Fruit fly (Drosophila melanogaster): Measurements from ENCODE around the gene alpha-Man-Ib.

alpha-Man-Ib gene

DNA sequence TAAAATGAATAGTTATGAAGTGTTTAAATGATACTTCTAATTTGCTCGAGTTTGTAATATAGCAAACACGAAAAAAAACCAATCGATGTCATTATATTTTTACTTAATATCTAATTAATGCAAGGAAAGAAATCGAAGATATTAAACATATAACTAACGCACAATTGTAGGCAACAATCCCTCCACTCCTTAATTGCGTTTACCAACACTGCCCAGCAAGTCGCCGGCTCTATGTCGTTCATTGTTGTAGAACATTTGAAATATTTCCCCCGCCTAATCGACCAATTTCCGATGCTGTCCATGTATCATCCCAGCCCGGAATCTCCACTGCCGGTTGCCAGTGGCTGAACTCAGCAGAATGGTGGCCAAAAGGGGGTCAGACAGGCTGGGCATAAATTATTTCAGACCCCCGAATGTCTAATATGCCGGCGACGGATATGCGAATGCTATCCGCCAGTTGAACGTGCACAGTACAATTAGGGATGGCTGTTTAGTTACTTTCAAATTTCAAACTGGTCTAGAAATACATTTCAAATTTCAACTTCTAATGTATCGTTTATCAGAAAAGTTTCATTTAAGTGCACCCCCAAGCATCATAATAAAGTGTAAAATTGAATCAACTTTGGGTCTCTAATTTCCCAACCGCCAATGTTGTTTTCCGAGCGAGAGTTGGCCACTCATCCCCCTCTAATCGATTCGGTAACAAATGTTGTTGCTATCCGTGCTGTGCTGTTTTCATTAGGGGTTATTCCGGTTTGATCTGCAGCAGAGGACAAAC lies 44.0 kb downstream of the alpha-Man-Ib start:
- peak in 1 of 3 experiments; percentile 6 for TF ChIP-seq lola (GFP tag; optimal IDR thresholded peaks at IDR 0.05)
- TF ChIP-seq Optix (GFP tag; IDR thresholded peaks at IDR 0.05) = no peak
- TF ChIP-seq gcm (GFP tag; optimal IDR thresholded peaks at IDR 0.05) = peak; percentile 18
- TF ChIP-seq CG3163 (GFP tag; optimal IDR thresholded peaks at IDR 0.05) = no peak
- no peak for TF ChIP-seq CG10431 (GFP tag; optimal IDR thresholded peaks at IDR 0.05)
- peak; percentile 31; the same call in 1 of the 2 replicates for TF ChIP-seq CG9215 (GFP tag; IDR thresholded peaks at IDR 0.05)
- TF ChIP-seq CG9797 (GFP tag; optimal IDR thresholded peaks at IDR 0.05) = no peak
- TF ChIP-seq ac (GFP tag; optimal IDR thresholded peaks at IDR 0.05) = no peak
- no peak for TF ChIP-seq CG8944 (GFP tag; optimal IDR thresholded peaks at IDR 0.05)
- peak; percentile 71 for TF ChIP-seq CG2678 (tag; optimal IDR thresholded peaks at IDR 0.05)
- peak; percentile 17 for TF ChIP-seq CG8281 (tag; optimal IDR thresholded peaks at IDR 0.05)
- peak; percentile 22 for TF ChIP-seq chn (GFP tag; optimal IDR thresholded peaks at IDR 0.05)
- 0 out of 2 replicates have a peak, but pooled peaks have one; percentile 7 for TF ChIP-seq ranshi (GFP tag; IDR thresholded peaks at IDR 0.05)
- no peak for TF ChIP-seq CG11560 (tag; IDR thresholded peaks at IDR 0.05)
- no peak for TF ChIP-seq sqz (GFP tag; optimal IDR thresholded peaks at IDR 0.05)
- peak; percentile 49; the same call in 1 of the 3 replicates for TF ChIP-seq CG14050 (GFP tag; IDR thresholded peaks at IDR 0.05)
- TF ChIP-seq HLHmδ (GFP tag; optimal IDR thresholded peaks at IDR 0.05) = no peak
- 0 out of 2 replicates have a peak, but pooled peaks have one; percentile 17 for TF ChIP-seq CG6272 (GFP tag; IDR thresholded peaks at IDR 0.05)
- peak; percentile 32 for TF ChIP-seq CG4424 (GFP tag; optimal IDR thresholded peaks at IDR 0.05)
- TF ChIP-seq Ets97D (GFP tag; optimal IDR thresholded peaks at IDR 0.05) = no peak
- peak; percentile 38 for TF ChIP-seq ATbp (GFP tag; optimal IDR thresholded peaks at IDR 0.05)
- peak; percentile 40 for TF ChIP-seq CoRest (tag; optimal IDR thresholded peaks at IDR 0.05)
- TF ChIP-seq nerfin-2 (GFP tag; IDR thresholded peaks at IDR 0.05; ENCODE audit: partially characterized antibody) = no peak
- no peak for TF ChIP-seq Poxn (GFP tag; IDR thresholded peaks at IDR 0.05)
- TF ChIP-seq CG17361 (GFP tag; IDR thresholded peaks at IDR 0.05) = peak; percentile 32; the same call in 1 of the 3 replicates
- no peak for TF ChIP-seq Sox100B (GFP tag; optimal IDR thresholded peaks at IDR 0.05)
- TF ChIP-seq Kr (GFP tag; optimal IDR thresholded peaks at IDR 0.05) = no peak
- no peak for TF ChIP-seq CG8765 (GFP tag; IDR thresholded peaks at IDR 0.05)
- TF ChIP-seq NK7.1 (GFP tag; optimal IDR thresholded peaks at IDR 0.05) = no peak
- TF ChIP-seq CG33213 (GFP tag; optimal IDR thresholded peaks at IDR 0.05) = no peak
- TF ChIP-seq cg (GFP tag; optimal IDR thresholded peaks at IDR 0.05) = no peak
- TF ChIP-seq CG5245 (GFP tag; optimal IDR thresholded peaks at IDR 0.05) = no peak
- peak; percentile 29; the same call in 1 of the 3 replicates for TF ChIP-seq CG7357 (GFP tag; IDR thresholded peaks at IDR 0.05)
- peak; percentile 52 for TF ChIP-seq vvl (GFP tag; IDR thresholded peaks at IDR 0.05)
- TF ChIP-seq knrl (GFP tag; IDR thresholded peaks at IDR 0.05; ENCODE audit: partially characterized antibody) = no peak
- TF ChIP-seq Dref (GFP tag; IDR thresholded peaks at IDR 0.05) = no peak
- peak; percentile 61; the same call in 1 of the 2 replicates for TF ChIP-seq lmd (GFP tag; IDR thresholded peaks at IDR 0.05)
- TF ChIP-seq CG18011 (GFP tag; optimal IDR thresholded peaks at IDR 0.05) = no peak
- TF ChIP-seq CG30020 (tag; optimal IDR thresholded peaks at IDR 0.05) = no peak
- 0 out of 2 replicates have a peak, but pooled peaks have one; percentile 13 for TF ChIP-seq CG3847 (GFP tag; IDR thresholded peaks at IDR 0.05)
- TF ChIP-seq CG12236 (GFP tag; optimal IDR thresholded peaks at IDR 0.05) = no peak
- no peak for TF ChIP-seq CG4328 (GFP tag; optimal IDR thresholded peaks at IDR 0.05)
- TF ChIP-seq fd96Cb (tag; optimal IDR thresholded peaks at IDR 0.05) = peak; percentile 17
- TF ChIP-seq CG6175 (GFP tag; IDR thresholded peaks at IDR 0.05) = no peak
- TF ChIP-seq CkIIα-i1 (GFP tag; IDR thresholded peaks at IDR 0.05) = no peak
- no peak for TF ChIP-seq h (optimal IDR thresholded peaks at IDR 0.05)
- TF ChIP-seq gce (GFP tag; IDR thresholded peaks at IDR 0.05) = 0 out of 3 replicates have a peak, but pooled peaks have one; percentile 31
- no peak for TF ChIP-seq ase (GFP tag; IDR thresholded peaks at IDR 0.05)
- peak; percentile 45; the same call in 1 of the 3 replicates for TF ChIP-seq zfh1 (GFP tag; IDR thresholded peaks at IDR 0.05)
